Fruit fly (Drosophila melanogaster): ENCODE data around the gene CG32536.

CG32536 gene

DNA sequence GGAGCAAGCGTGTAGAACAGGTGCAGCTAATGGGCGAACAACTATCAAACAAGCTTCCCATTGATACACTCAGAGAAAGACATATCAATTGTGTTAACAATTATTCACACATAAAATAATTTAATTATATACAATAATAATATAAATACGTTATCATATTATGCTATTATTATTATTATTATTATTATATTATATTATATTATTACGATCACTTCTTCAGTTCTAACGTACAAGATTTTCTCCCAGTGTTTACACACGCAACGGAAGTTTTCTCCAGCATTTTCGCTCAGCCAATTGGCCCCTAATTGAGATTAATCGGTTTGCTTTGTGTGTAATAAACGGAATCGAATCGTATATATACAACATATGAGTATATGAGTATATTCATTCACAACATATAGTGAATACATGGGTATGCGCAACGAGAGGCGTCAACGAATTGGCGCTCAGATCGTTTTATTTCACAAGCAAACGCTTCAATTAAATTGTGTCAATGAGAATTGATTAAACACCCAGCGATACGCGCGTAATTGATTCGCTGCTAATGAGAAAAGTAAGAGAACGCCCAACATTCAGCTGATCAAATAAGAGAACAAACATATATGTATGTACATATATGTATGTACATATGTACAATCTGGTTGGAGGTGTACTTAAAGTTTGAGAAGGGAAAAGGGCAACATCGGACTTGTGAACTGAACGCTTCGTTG is 40.5 kb upstream of the CG32536 start (continued):
- peak; percentile 38 for TF ChIP-seq sug (tag; optimal IDR thresholded peaks at IDR 0.05)
- TF ChIP-seq zfh2 (GFP tag; optimal IDR thresholded peaks at IDR 0.05), result no peak
- peak; percentile 51 for TF ChIP-seq sisA (GFP tag; IDR thresholded peaks at IDR 0.05)
- no peak for TF ChIP-seq trh (GFP tag; optimal IDR thresholded peaks at IDR 0.05)
- peak in 1 of 2 experiments; percentile 2 for TF ChIP-seq Pdp1 (GFP tag; optimal IDR thresholded peaks at IDR 0.05)
- no peak; the same call in 1 of the 2 replicates for TF ChIP-seq Ravus (GFP tag; IDR thresholded peaks at IDR 0.05)
- peak; percentile 63 for TF ChIP-seq CG17359 (tag; optimal IDR thresholded peaks at IDR 0.05)
- no peak for TF ChIP-seq Stat92E (GFP tag; optimal IDR thresholded peaks at IDR 0.05)
- no peak for TF ChIP-seq insv (GFP tag; optimal IDR thresholded peaks at IDR 0.05)
- TF ChIP-seq pnt (GFP tag; optimal IDR thresholded peaks at IDR 0.05), result no peak
- TF ChIP-seq Abd-B (GFP tag; optimal IDR thresholded peaks at IDR 0.05), result peak; percentile 20
- peak; percentile 76 for TF ChIP-seq CG17829 (tag; optimal IDR thresholded peaks at IDR 0.05)
- TF ChIP-seq CkIIα-i1 (GFP tag; IDR thresholded peaks at IDR 0.05), result no peak
- TF ChIP-seq CG12104 (GFP tag; optimal IDR thresholded peaks at IDR 0.05), result no peak
- no peak for TF ChIP-seq CG6854 (GFP tag; optimal IDR thresholded peaks at IDR 0.05)
- no peak for TF ChIP-seq CG13123 (GFP tag; optimal IDR thresholded peaks at IDR 0.05)
- no peak for TF ChIP-seq H15 (GFP tag; IDR thresholded peaks at IDR 0.05)
- peak; percentile 41 for TF ChIP-seq CG3847 (GFP tag; IDR thresholded peaks at IDR 0.05)
- peak; percentile 38 for TF ChIP-seq kah (GFP tag; optimal IDR thresholded peaks at IDR 0.05)
- no peak for TF ChIP-seq Trl (optimal IDR thresholded peaks at IDR 0.05)
- TF ChIP-seq Trl (GFP tag; optimal IDR thresholded peaks at IDR 0.05), result no peak
- peak; percentile 74 for TF ChIP-seq phol (tag; optimal IDR thresholded peaks at IDR 0.05)
- peak; percentile 74 for TF ChIP-seq CG32772 (GFP tag; IDR thresholded peaks at IDR 0.05)
- TF ChIP-seq ac (GFP tag; optimal IDR thresholded peaks at IDR 0.05), result no peak
- TF ChIP-seq Eip74EF (GFP tag; optimal IDR thresholded peaks at IDR 0.05), result peak in 1 of 2 experiments; percentile 55
- TF ChIP-seq gt (GFP tag; IDR thresholded peaks at IDR 0.05), result no peak
- no peak for TF ChIP-seq CG18764 (GFP tag; optimal IDR thresholded peaks at IDR 0.05)
- no peak for TF ChIP-seq ham (GFP tag; IDR thresholded peaks at IDR 0.05)
- peak; percentile 50 for TF ChIP-seq NfI (GFP tag; optimal IDR thresholded peaks at IDR 0.05)
- no peak for TF ChIP-seq ken (GFP tag; IDR thresholded peaks at IDR 0.05)
- no peak for TF ChIP-seq mld (GFP tag; IDR thresholded peaks at IDR 0.05; ENCODE audit: partially characterized antibody)
- TF ChIP-seq CHES-1-like (GFP tag; optimal IDR thresholded peaks at IDR 0.05), result no peak
- peak in 1 of 2 experiments; percentile 69 for TF ChIP-seq bsh (GFP tag; optimal IDR thresholded peaks at IDR 0.05)
- no peak for TF ChIP-seq sqz (GFP tag; optimal IDR thresholded peaks at IDR 0.05)
- no peak for TF ChIP-seq Sry-δ (GFP tag; optimal IDR thresholded peaks at IDR 0.05)
- no peak for TF ChIP-seq CG11560 (tag; IDR thresholded peaks at IDR 0.05)
- TF ChIP-seq CG34422 (GFP tag; IDR thresholded peaks at IDR 0.05), result 0 out of 3 replicates have a peak, but pooled peaks have one; percentile 24
- no peak for TF ChIP-seq CG4360 (GFP tag; IDR thresholded peaks at IDR 0.05)
- TF ChIP-seq CG8478 (optimal IDR thresholded peaks at IDR 0.05), result no peak
- no peak for TF ChIP-seq tll (GFP tag; optimal IDR thresholded peaks at IDR 0.05)
- peak; percentile 25 for TF ChIP-seq Camta (GFP tag; optimal IDR thresholded peaks at IDR 0.05)
- TF ChIP-seq Hmx (GFP tag; optimal IDR thresholded peaks at IDR 0.05), result no peak
- no peak for TF ChIP-seq pfk (GFP tag; optimal IDR thresholded peaks at IDR 0.05)
- peak; percentile 76 for TF ChIP-seq CG18262 (tag; optimal IDR thresholded peaks at IDR 0.05)
- peak; percentile 58 for TF ChIP-seq CG10209 (GFP tag; optimal IDR thresholded peaks at IDR 0.05)
- TF ChIP-seq Awh (GFP tag; IDR thresholded peaks at IDR 0.05), result 0 out of 2 replicates have a peak, but pooled peaks have one; percentile 18
- no peak for TF ChIP-seq fd102C (GFP tag; optimal IDR thresholded peaks at IDR 0.05)
- TF ChIP-seq gcm (GFP tag; optimal IDR thresholded peaks at IDR 0.05), result peak; percentile 57
- TF ChIP-seq MESR4 (GFP tag; optimal IDR thresholded peaks at IDR 0.05), result no peak
- 0 out of 2 replicates have a peak, but pooled peaks have one; percentile 18 for TF ChIP-seq CG4404 (GFP tag; IDR thresholded peaks at IDR 0.05)

Measured in whole organism, embryonic.